Worm (Caenorhabditis elegans) whole organism, L4 larva: ENCODE data around the gene fbxa-199.
A peak's percentile ranks its signal among the peaks of the same experiment; 100 is the strongest.

Experiments
- D1046.2 ChIP-seq: fragments of 200-800 bp; sonication (Bioruptor generic); IDR thresholded peaks from 2 replicates; pipeline ENCODE4 v1.3.6; 2022; ENCODE audit warnings: missing genetic modification characterization, missing compliant biosample characterization
- F44E2.7 ChIP-seq: fragments of 200-800 bp; sonication (Bioruptor generic); IDR thresholded peaks from 2 replicates; pipeline ENCODE4 v2.1.2; 2022; ENCODE audit warnings: missing genetic modification characterization, missing compliant biosample characterization
- R02D3.7 ChIP-seq: fragments of 150-350 bp; sonication (generic microtip); optimal IDR thresholded peaks from 3 replicates; lab custom pipeline; 2014; ENCODE audit warnings: missing biosample characterization, missing genetic modification characterization
- T26A8.4 ChIP-seq: fragments of 200-800 bp; sonication (Bioruptor generic); IDR thresholded peaks from 2 replicates; pipeline ENCODE4 v1.3.6; 2022; ENCODE audit warnings: missing genetic modification characterization, missing compliant biosample characterization
- Y5F2A.4 ChIP-seq: fragments of 200-800 bp; sonication (Bioruptor generic); optimal IDR thresholded peaks from 2 replicates; lab custom pipeline; 2018; ENCODE audit warnings: mild to moderate bottlenecking, missing genetic modification characterization, missing compliant biosample characterization
- Y75B8A.6 ChIP-seq: fragments of 200-800 bp; sonication (Bioruptor generic); IDR thresholded peaks from 2 replicates; pipeline ENCODE4 v1.3.6; 2022; ENCODE audit warnings: missing genetic modification reagents, missing genetic modification characterization, missing compliant biosample characterization
- ZK546.5 ChIP-seq, 2 experiments: sonication (generic microtip); optimal IDR thresholded peaks; 2 replicates each; lab custom pipeline; 2017; ENCODE audit warnings: missing biosample characterization in 2 of 2, missing genetic modification characterization in 2 of 2
- aha-1 ChIP-seq: fragments of 150-350 bp; peaks from one replicate; lab custom pipeline; 2014; ENCODE audit warnings: missing biosample characterization, missing genetic modification characterization
- ama-1 ChIP-seq: fragments of 150-350 bp; optimal IDR thresholded peaks from 2 replicates; lab custom pipeline; 2014; ENCODE audit warnings: inconsistent platforms, mixed read lengths
- ceh-28 ChIP-seq: fragments of 150-350 bp; optimal IDR thresholded peaks from 2 replicates; lab custom pipeline; 2014; ENCODE audit warnings: missing biosample characterization, missing genetic modification reagents, missing genetic modification characterization
- daf-16 ChIP-seq, 3 experiments: sonication (generic microtip); optimal IDR thresholded peaks; 2 replicates each; lab custom pipeline; 2016 to 2017; ENCODE audit warnings: missing genetic modification characterization in 3 of 3, missing genetic modification reagents in 3 of 3, mild to moderate bottlenecking in 2 of 3, missing compliant biosample characterization in 2 of 3, missing biosample characterization in 1 of 3, moderate library complexity in 1 of 3
- daf-19 ChIP-seq: fragments of 200-800 bp; sonication (Bioruptor generic); conservative IDR thresholded peaks from 2 replicates; pipeline ENCODE4 v1.3.6; 2022; ENCODE audit warnings: missing genetic modification characterization, missing compliant biosample characterization
- dmd-6 ChIP-seq: fragments of 200-800 bp; sonication (Bioruptor generic); IDR thresholded peaks from 2 replicates; pipeline ENCODE4 v1.3.6; 2022; ENCODE audit warnings: missing genetic modification reagents, missing genetic modification characterization, missing compliant biosample characterization
- dve-1 ChIP-seq: sonication (generic microtip); optimal IDR thresholded peaks from 2 replicates; lab custom pipeline; 2017; ENCODE audit warnings: antibody characterized with exemption, mild to moderate bottlenecking, missing genetic modification characterization, missing compliant biosample characterization; ENCODE audit not compliant: insufficient read depth
- egl-27 ChIP-seq: sonication (generic microtip); optimal IDR thresholded peaks from 3 replicates; lab custom pipeline; 2017; ENCODE audit warnings: missing biosample characterization, missing genetic modification reagents, missing genetic modification characterization
- fos-1 ChIP-seq: fragments of 150-350 bp; optimal IDR thresholded peaks from 2 replicates; lab custom pipeline; 2014; ENCODE audit warnings: missing biosample characterization, missing genetic modification characterization
- hmg-1.1 ChIP-seq: fragments of 200-800 bp; sonication (Bioruptor generic); IDR thresholded peaks from 2 replicates; pipeline ENCODE4 v1.3.6; 2022; ENCODE audit warnings: missing genetic modification reagents, missing genetic modification characterization, missing compliant biosample characterization
- lim-7 ChIP-seq: fragments of 200-800 bp; sonication (Bioruptor generic); IDR thresholded peaks from 2 replicates; pipeline ENCODE4 v1.3.6; 2022; ENCODE audit warnings: missing genetic modification characterization, missing compliant biosample characterization
- lin-1 ChIP-seq: fragments of 200-800 bp; sonication (Bioruptor generic); IDR thresholded peaks from 2 replicates; pipeline ENCODE4 v1.3.6; 2022; ENCODE audit warnings: missing genetic modification reagents, missing genetic modification characterization, missing compliant biosample characterization
- lsy-2 ChIP-seq, 2 experiments: fragments of 150-350 bp in 1 of 2; sonication (generic microtip) in 1 of 2; optimal IDR thresholded peaks; 2 replicates each; lab custom pipeline; 2014 to 2017; ENCODE audit warnings: missing biosample characterization in 2 of 2, missing genetic modification characterization in 2 of 2
- mdl-1 ChIP-seq, 2 experiments: fragments of 150-350 bp in 1 of 2; sonication (generic microtip) in 1 of 2; optimal IDR thresholded peaks; 2 replicates each; lab custom pipeline; 2014 to 2017; ENCODE audit warnings: missing biosample characterization in 2 of 2, missing genetic modification characterization in 2 of 2
- mes-2 ChIP-seq: sonication (generic microtip); optimal IDR thresholded peaks from 2 replicates; lab custom pipeline; 2016; ENCODE audit warnings: missing genotype, mild to moderate bottlenecking, missing genetic modification characterization, missing compliant biosample characterization; ENCODE audit not compliant: poor library complexity, severe bottlenecking
- mxl-2 ChIP-seq: fragments of 200-800 bp; sonication (Bioruptor generic); conservative IDR thresholded peaks from 2 replicates; pipeline ENCODE4 v1.3.6; 2022; ENCODE audit warnings: missing genetic modification reagents, missing genetic modification characterization, missing compliant biosample characterization
- nhr-11 ChIP-seq: fragments of 150-350 bp; optimal IDR thresholded peaks from 2 replicates; lab custom pipeline; 2014; ENCODE audit warnings: missing biosample characterization, missing genetic modification characterization
- nhr-237 ChIP-seq: sonication (generic microtip); optimal IDR thresholded peaks from 2 replicates; lab custom pipeline; 2017; ENCODE audit warnings: missing biosample characterization, missing genetic modification characterization
- nhr-28 ChIP-seq: fragments of 150-350 bp; optimal IDR thresholded peaks from 2 replicates; lab custom pipeline; 2014; ENCODE audit warnings: missing biosample characterization, missing genetic modification characterization
- nhr-48 ChIP-seq: sonication (generic microtip); optimal IDR thresholded peaks from 2 replicates; lab custom pipeline; 2016; ENCODE audit warnings: mild to moderate bottlenecking, missing genetic modification characterization, missing compliant biosample characterization
- nhr-6 ChIP-seq: fragments of 150-350 bp; optimal IDR thresholded peaks from 2 replicates; lab custom pipeline; 2014; ENCODE audit warnings: missing biosample characterization, missing genetic modification characterization
- nhr-77 ChIP-seq: fragments of 150-350 bp; optimal IDR thresholded peaks from 2 replicates; lab custom pipeline; 2014; ENCODE audit warnings: missing biosample characterization, missing genetic modification characterization
- pqm-1 ChIP-seq: sonication (generic microtip); optimal IDR thresholded peaks from 2 replicates; lab custom pipeline; 2017; ENCODE audit warnings: missing biosample characterization, missing genetic modification characterization
- tag-97 ChIP-seq: fragments of 200-800 bp; sonication (Bioruptor generic); IDR thresholded peaks from 2 replicates; pipeline ENCODE4 v1.3.6; 2022; ENCODE audit warnings: missing genetic modification characterization, missing compliant biosample characterization
- zip-11 ChIP-seq: fragments of 200-800 bp; sonication (Bioruptor generic); IDR thresholded peaks from 2 replicates; pipeline ENCODE4 v1.3.6; 2022; ENCODE audit warnings: missing genetic modification characterization, missing compliant biosample characterization

The fbxa-199 gene

DNA sequence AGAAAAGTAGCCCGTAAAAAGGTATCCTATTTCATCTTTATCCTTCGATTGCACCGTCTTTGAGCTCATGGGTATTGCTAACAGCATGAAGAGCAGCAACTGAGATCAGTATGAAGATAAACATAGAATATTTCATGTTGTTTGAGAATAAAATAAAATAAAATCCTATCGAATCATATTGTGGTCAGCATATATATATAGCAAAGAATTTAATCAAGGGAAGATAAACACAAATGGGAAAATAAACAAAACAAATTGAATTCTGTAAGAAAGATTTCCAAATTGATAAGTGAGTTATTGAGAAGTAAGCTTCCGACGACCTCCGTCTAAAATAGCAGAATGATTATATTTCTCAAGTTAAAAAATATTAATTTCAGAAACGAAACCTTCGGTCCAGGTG is 45.1 kb upstream of the fbxa-199 start, which contains the start of gene T26H5.10:
Gene T26H5.10 (minus strand): TSS at position 101 of the 400 bp plus-strand sequence.
- no peak for TF ChIP-seq nhr-11 (tag; lab: Kevin White, UChicago)
- TF ChIP-seq lsy-2 (tag; optimal IDR thresholded peaks at IDR 0.05; lab: Kevin White, UChicago): no peak
- no peak for TF ChIP-seq nhr-237 (tag; lab: Kevin White, UChicago)
- no peak for TF ChIP-seq Y75B8A.6 (GFP tag; lab: Robert Waterston, UW)
- TF ChIP-seq mes-2: no peak
- TF ChIP-seq lin-1 (GFP tag; lab: Robert Waterston, UW): no peak
- TF ChIP-seq fos-1: no peak
- TF ChIP-seq nhr-77 (tag; lab: Kevin White, UChicago): no peak
- TF ChIP-seq dve-1 (tag; lab: Kevin White, UChicago): no peak
- no peak for TF ChIP-seq lim-7 (GFP tag; lab: Robert Waterston, UW)
- no peak for TF ChIP-seq D1046.2 (GFP tag; lab: Robert Waterston, UW)
- TF ChIP-seq tag-97 (GFP tag; lab: Robert Waterston, UW): no peak
- no peak for TF ChIP-seq Y5F2A.4 (GFP tag; lab: Kevin White, UChicago)
- no peak for TF ChIP-seq ama-1 (lab: Kevin White, UChicago)
- no peak for TF ChIP-seq F44E2.7 (GFP tag; lab: Robert Waterston, UW)

DNA sequence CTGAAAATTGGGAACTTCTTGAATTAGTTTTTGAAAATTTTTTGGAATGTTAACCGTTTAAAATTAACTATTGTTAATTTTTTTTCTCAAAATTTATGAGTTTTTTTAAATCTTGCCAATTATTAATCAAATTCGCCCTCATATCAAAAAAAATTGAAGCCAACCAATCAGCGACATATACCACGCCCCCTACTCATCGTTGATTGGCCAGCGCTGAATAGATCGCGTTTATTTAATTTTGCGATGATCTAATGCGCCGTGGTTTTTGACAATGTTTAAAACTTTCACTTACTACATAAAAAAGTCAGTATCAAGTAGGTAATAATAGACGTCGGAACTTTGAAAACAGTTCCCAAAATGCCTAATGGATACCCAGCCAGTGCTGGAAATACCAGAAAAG is 43.8 kb upstream of the fbxa-199 start:
- TF ChIP-seq daf-19 (GFP tag; lab: Robert Waterston, UW): no peak
- TF ChIP-seq zip-11: no peak
- TF ChIP-seq egl-27 (tag; lab: Kevin White, UChicago): no peak
- TF ChIP-seq mxl-2 (GFP tag; lab: Robert Waterston, UW): no peak

DNA sequence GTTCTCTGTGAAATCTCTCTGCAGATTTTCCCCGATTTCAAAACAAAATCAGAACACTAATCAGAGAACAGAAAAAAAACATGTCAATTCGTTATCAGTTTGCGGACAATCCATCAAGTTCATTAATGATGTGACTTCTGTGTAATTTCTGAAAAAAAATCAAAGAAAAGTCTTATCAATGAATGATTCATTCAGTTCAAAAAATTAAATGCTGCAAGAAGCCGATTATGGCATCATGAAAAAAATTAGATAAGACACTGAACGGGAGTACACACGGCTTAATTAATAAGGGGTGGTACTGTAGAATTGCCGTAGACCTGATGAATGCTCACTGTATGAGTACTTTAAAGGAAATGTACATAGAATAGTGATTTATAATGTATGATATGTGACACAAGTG is 37.5 kb upstream of the fbxa-199 start:
- TF ChIP-seq nhr-28 (tag; lab: Kevin White, UChicago) (peak; percentile 72), nhr-48 (tag; lab: Kevin White, UChicago) (peak; percentile 25), dve-1 (tag; lab: Kevin White, UChicago) (peak; percentile 51), nhr-77 (tag; lab: Kevin White, UChicago) (peak; percentile 10), pqm-1 (peak; percentile 88), daf-16 (GFP tag; optimal IDR thresholded peaks at IDR 0.05; lab: Kevin White, UChicago) (no peak), daf-16 (tag; optimal IDR thresholded peaks at IDR 0.05; lab: Kevin White, UChicago) (peak; percentile 71), dmd-6 (peak; percentile 95; the same call in 1 of the 2 replicates), nhr-6 (tag; lab: Kevin White, UChicago) (peak; percentile 66), ZK546.5 (tag; optimal IDR thresholded peaks at IDR 0.05; lab: Kevin White, UChicago) (no peak), T26A8.4 (no peak)
- TF ChIP-seq, all 104 proteins: peak for 8

DNA sequence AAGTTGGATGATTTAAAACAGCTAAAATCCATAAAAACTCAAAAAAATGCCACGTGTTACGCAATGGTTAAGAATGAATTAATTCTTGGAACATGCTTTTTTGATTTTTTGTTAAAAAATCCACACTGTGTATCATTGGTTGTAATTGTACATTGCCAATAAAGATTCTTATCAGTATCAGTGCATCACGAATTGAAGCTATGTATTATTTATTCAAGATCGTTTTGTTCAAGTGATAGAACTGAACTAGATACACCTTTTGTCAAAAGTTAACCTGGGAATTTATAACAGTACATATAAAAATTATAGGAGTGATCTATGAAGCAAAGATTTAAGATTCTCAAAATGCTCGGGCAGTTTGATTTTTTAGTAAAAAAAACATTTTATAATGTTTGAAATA is 36.0 kb upstream of the fbxa-199 start:
- TF ChIP-seq F44E2.7 (GFP tag; lab: Robert Waterston, UW): no peak
- TF ChIP-seq pqm-1: peak; percentile 57
- TF ChIP-seq dmd-6: no peak; the same call in 1 of the 2 replicates
- TF ChIP-seq daf-16 (GFP tag; optimal IDR thresholded peaks at IDR 0.05; lab: Kevin White, UChicago): no peak
- peak; percentile 53 for TF ChIP-seq daf-16 (tag; optimal IDR thresholded peaks at IDR 0.05; lab: Kevin White, UChicago)
- no peak for TF ChIP-seq ama-1 (lab: Kevin White, UChicago)
- no peak for TF ChIP-seq R02D3.7

DNA sequence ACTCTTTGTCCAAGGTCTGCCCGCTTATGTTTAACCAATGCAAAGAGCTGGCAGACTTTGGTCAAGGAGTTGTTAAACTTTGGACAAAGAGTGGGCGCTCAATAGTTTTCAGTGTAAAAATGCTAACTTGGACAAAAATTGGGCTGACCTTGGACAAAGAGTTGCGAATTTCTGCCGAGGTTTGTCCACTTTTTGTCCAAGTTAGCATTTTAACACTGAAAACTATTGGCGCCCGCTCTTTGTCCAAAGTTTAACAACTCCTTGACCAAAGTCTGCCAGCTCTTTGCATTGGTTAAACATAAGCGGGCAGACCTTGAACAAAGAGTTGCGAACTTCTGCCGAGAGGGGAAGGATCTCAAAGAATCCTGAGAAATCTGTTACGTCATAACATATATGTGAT is 35.0 kb upstream of the fbxa-199 start:
- peak; percentile 56; the same call in 1 of the 2 replicates for TF ChIP-seq mxl-2 (GFP tag; lab: Robert Waterston, UW)
- peak; percentile 38 for TF ChIP-seq aha-1 (tag; lab: Kevin White, UChicago)
- TF ChIP-seq, all 104 proteins: peak for 2; not testable (repeated sequence) for 102

DNA sequence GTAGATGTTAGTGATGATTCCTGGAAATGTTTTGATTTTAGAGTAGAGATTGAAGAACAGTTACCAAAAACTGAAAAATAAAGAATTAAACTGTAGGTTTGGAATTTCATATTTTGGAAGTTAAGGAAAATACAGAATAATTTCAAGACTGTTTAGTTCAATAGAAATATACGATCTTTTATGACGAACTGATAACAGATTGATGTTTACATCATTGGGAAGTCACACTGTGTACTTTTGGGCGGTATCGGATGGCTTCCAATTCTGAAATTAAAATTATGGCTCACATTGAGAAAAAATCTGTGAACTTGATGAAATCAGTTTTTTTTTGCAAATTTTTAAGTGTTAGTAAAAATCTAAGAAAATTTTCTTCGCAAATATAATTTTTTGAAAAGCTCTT is 33.8 kb upstream of the fbxa-199 start, which contains the start of gene T26H5.8:
Gene T26H5.8 (minus strand): TSS at position 270 of the 400 bp plus-strand sequence.
- TF ChIP-seq pqm-1 (peak; percentile 92), dve-1 (tag; lab: Kevin White, UChicago) (peak; percentile 26), nhr-28 (tag; lab: Kevin White, UChicago) (peak; percentile 80), daf-16 (GFP tag; optimal IDR thresholded peaks at IDR 0.05; lab: Kevin White, UChicago) (no peak), daf-16 (tag; optimal IDR thresholded peaks at IDR 0.05; lab: Kevin White, UChicago) (peak; percentile 97), hmg-1.1 (GFP tag; lab: Robert Waterston, UW) (no peak), ceh-28 (tag; lab: Kevin White, UChicago) (no peak), aha-1 (tag; lab: Kevin White, UChicago) (peak; percentile 17), mdl-1 (tag; optimal IDR thresholded peaks at IDR 0.05; lab: Kevin White, UChicago) (no peak)
